Worm (Caenorhabditis elegans): Measurements from ENCODE around the gene rpn-11.
A peak's percentile ranks its signal among the peaks of the same experiment; 100 is the strongest.

Gene rpn-11

ce11 chrII:4042696-4043095, 1.6 kb downstream of the rpn-11 start (continued):
- no peak for TF ChIP-seq lsy-2 (tag; optimal IDR thresholded peaks at IDR 0.05)
- TF ChIP-seq ceh-28 (tag; optimal IDR thresholded peaks at IDR 0.05), result no peak
- TF ChIP-seq Y5F2A.4 (GFP tag; optimal IDR thresholded peaks at IDR 0.05), result no peak
- no peak for TF ChIP-seq mxl-2 (GFP tag; conservative IDR thresholded peaks at IDR 0.05)
- no peak for TF ChIP-seq mxl-3 (GFP tag; optimal IDR thresholded peaks at IDR 0.05)
- TF ChIP-seq tra-1 (GFP tag; IDR thresholded peaks at IDR 0.05), result no peak
- TF ChIP-seq madf-5 (GFP tag; IDR thresholded peaks at IDR 0.05), result no peak
- no peak for TF ChIP-seq skn-1 (tag; optimal IDR thresholded peaks at IDR 0.05)
- TF ChIP-seq F10B5.3 (tag; optimal IDR thresholded peaks at IDR 0.05), result no peak
- TF ChIP-seq fkh-10 (GFP tag; optimal IDR thresholded peaks at IDR 0.05), result no peak

- TF ChIP-seq F10B5.3 (tag; optimal IDR thresholded peaks at IDR 0.05) (no peak), unc-62 (GFP tag; optimal IDR thresholded peaks at IDR 0.05 in 1 of 2) (peak in 1 of 2 experiments; percentile 90), unc-62 (tag; optimal IDR thresholded peaks at IDR 0.05) (no peak)
These were observed 4.3 kb downstream of the rpn-11 start for ce11 chrII:4040066-4040465.

ce11 chrII:4038541-4038940, 5.8 kb downstream of the rpn-11 start, which contains the start of gene pqn-48:
pqn-48 (plus strand) TSS chrII:4038884.
- TF ChIP-seq unc-62 (GFP tag; optimal IDR thresholded peaks at IDR 0.05 in 1 of 2) (peak in 1 of 2 experiments; percentile 16), unc-62 (tag; optimal IDR thresholded peaks at IDR 0.05) (no peak), set-16 (GFP tag; IDR thresholded peaks at IDR 0.05) (peak; percentile 32), lin-29 (GFP tag; IDR thresholded peaks at IDR 0.05) (no peak)

ce11 chrII:4032293-4032692, 12.1 kb downstream of the rpn-11 start, which contains the start of gene K07D4.4:
K07D4.4 (minus strand) TSS chrII:4032393.
- no peak for TF ChIP-seq ctbp-1 (GFP tag; IDR thresholded peaks at IDR 0.05)
- no peak for TF ChIP-seq mep-1 (tag; optimal IDR thresholded peaks at IDR 0.05)
- TF ChIP-seq lsy-2 (tag; optimal IDR thresholded peaks at IDR 0.05), result no peak
- no peak for TF ChIP-seq snpc-4 (tag; optimal IDR thresholded peaks at IDR 0.05)
- no peak for TF ChIP-seq aly-2 (tag; optimal IDR thresholded peaks at IDR 0.05)
- TF ChIP-seq nhr-41 (GFP tag; IDR thresholded peaks at IDR 0.05), result no peak
- no peak for TF ChIP-seq nhr-6 (tag; optimal IDR thresholded peaks at IDR 0.05)
- TF ChIP-seq nhr-111 (GFP tag; optimal IDR thresholded peaks at IDR 0.05), result no peak
- no peak for TF ChIP-seq mxl-3 (GFP tag; optimal IDR thresholded peaks at IDR 0.05)

ce11 chrII:4028276-4028675, 16.1 kb downstream of the rpn-11 start, which contains the start of gene K07D4.9:
K07D4.9 (plus strand) TSS chrII:4028576.
- TF ChIP-seq zfp-3 (GFP tag; conservative IDR thresholded peaks at IDR 0.05) (no peak), lir-3 (tag; optimal IDR thresholded peaks at IDR 0.05) (no peak)

- TF ChIP-seq nhr-48 (tag; optimal IDR thresholded peaks at IDR 0.05) (no peak), lir-3 (tag; optimal IDR thresholded peaks at IDR 0.05) (no peak), daf-16 (GFP tag; optimal IDR thresholded peaks at IDR 0.05) (no peak), daf-16 (tag; optimal IDR thresholded peaks at IDR 0.05) (no peak), zip-2 (tag; optimal IDR thresholded peaks at IDR 0.05) (no peak), unc-130 (GFP tag; optimal IDR thresholded peaks at IDR 0.05) (no peak), aly-2 (tag; optimal IDR thresholded peaks at IDR 0.05) (no peak), hlh-30 (tag; optimal IDR thresholded peaks at IDR 0.05; ENCODE audit: insufficient read depth) (no peak), Y105C5A.15 (GFP tag; IDR thresholded peaks at IDR 0.05) (no peak), dmd-9 (GFP tag; IDR thresholded peaks at IDR 0.05) (no peak), ceh-28 (tag; optimal IDR thresholded peaks at IDR 0.05) (no peak), nhr-42 (GFP tag; IDR thresholded peaks at IDR 0.05) (no peak), Y5F2A.4 (GFP tag; optimal IDR thresholded peaks at IDR 0.05) (no peak), nhr-25 (tag; optimal IDR thresholded peaks at IDR 0.05; ENCODE audit: borderline replicate concordance, insufficient read depth) (no peak), nhr-6 (tag; optimal IDR thresholded peaks at IDR 0.05) (no peak), php-3 (GFP tag; IDR thresholded peaks at IDR 0.05) (no peak), lin-39 (tag; optimal IDR thresholded peaks at IDR 0.05) (no peak), snpc-4 (tag; optimal IDR thresholded peaks at IDR 0.05) (no peak), arid-1 (GFP tag; conservative IDR thresholded peaks at IDR 0.05) (no peak), jun-1 (tag; optimal IDR thresholded peaks at IDR 0.05) (no peak), pha-4 (GFP tag; IDR thresholded peaks at IDR 0.05) (no peak), pha-4 (tag; optimal IDR thresholded peaks at IDR 0.05) (no peak)
These were observed 18.9 kb downstream of the rpn-11 start, which contains the start of gene K07D4.5 for ce11 chrII:4025462-4025861. K07D4.5 (minus strand) TSS chrII:4025562.

Data from whole organism, L4 larva.